Fruit fly (Drosophila melanogaster) whole organism, embryonic: Measurements from ENCODE around the gene TwdlV.

Source experiments
- C15 ChIP-seq: fragments of 200-800 bp; sonication (Bioruptor generic); IDR thresholded peaks from 3 replicates; pipeline ENCODE4 v1.3.6; 2022; ENCODE audit warnings: missing biosample characterization, missing genetic modification characterization
- CG11398 ChIP-seq: fragments of 200-800 bp; sonication (Bioruptor generic); optimal IDR thresholded peaks from 2 replicates; lab custom pipeline; 2016; ENCODE audit warnings: missing biosample characterization, missing genetic modification characterization
- CG14860 ChIP-seq: fragments of 200-800 bp; sonication (Bioruptor generic); IDR thresholded peaks from 3 replicates; pipeline ENCODE4 v1.3.6; 2022; ENCODE audit warnings: missing biosample characterization, missing genetic modification characterization; ENCODE audit not compliant: partially characterized antibody
- CG17612 ChIP-seq: fragments of 200-800 bp; sonication (Bioruptor generic); IDR thresholded peaks from 2 replicates; pipeline ENCODE4 v1.3.6; 2022; ENCODE audit warnings: missing biosample characterization, missing genetic modification characterization
- CG34376 ChIP-seq: fragments of 200-800 bp; sonication (Bioruptor generic); optimal IDR thresholded peaks from 2 replicates; lab custom pipeline; 2018; ENCODE audit warnings: missing biosample characterization, mild to moderate bottlenecking, missing genetic modification characterization
- CG5180 ChIP-seq: fragments of 200-800 bp; sonication (Bioruptor generic); optimal IDR thresholded peaks from 3 replicates; lab custom pipeline; 2017; ENCODE audit warnings: missing biosample characterization, missing genetic modification characterization, mild to moderate bottlenecking, moderate library complexity, missing genetic modification reagents
- Ets65A ChIP-seq: fragments of 200-800 bp; sonication (Bioruptor generic); peaks from one replicate; lab custom pipeline; 2016; ENCODE audit warnings: missing biosample characterization, missing genetic modification characterization
- Max ChIP-seq: fragments of 200-800 bp; sonication (Bioruptor generic); optimal IDR thresholded peaks from 2 replicates; lab custom pipeline; 2016; ENCODE audit warnings: missing biosample characterization, mild to moderate bottlenecking, missing genetic modification characterization
- hkb ChIP-seq, 2 experiments: fragments of 200-800 bp in 1 of 2; fragments of >200 bp in 1 of 2; sonication (Bioruptor generic) in 1 of 2; IDR thresholded peaks in 1 of 2; optimal IDR thresholded peaks in 1 of 2; 2 replicates each; pipeline versions ENCODE4 v1.3.6 to Lab custom; 2017 to 2022; ENCODE audit warnings: missing biosample characterization in 1 of 2, missing genetic modification characterization in 1 of 2
- klu ChIP-seq: fragments of 200-800 bp; sonication (Bioruptor generic); IDR thresholded peaks from 2 replicates; pipeline ENCODE4 v1.3.6; 2022; ENCODE audit warnings: missing biosample characterization, missing genetic modification characterization

DNA sequence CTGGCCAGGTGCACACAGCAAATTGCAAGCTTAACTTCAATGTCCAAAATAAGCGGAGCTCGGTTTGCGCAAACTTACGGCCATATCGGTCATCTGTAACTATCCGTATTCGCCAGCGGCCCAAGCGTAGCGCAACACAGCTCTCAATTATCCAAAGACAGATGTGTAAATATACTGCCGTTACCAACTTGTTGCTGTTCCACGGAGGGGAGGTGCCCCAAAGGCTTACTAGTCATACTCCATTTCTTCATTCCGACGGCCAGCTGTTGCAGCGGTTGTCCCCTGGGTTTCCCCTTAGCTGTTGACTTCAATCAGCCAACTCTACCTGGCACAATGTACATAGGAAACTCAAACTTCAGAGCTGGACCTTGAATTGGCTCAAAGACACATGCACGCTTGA, 34.5 kb upstream of the TwdlV start, which contains the start of gene CG31516:
- TF ChIP-seq Max, result no peak
- no peak for TF ChIP-seq C15 (GFP tag; lab: Robert Waterston, UW)
- no peak for TF ChIP-seq Ets65A
- TF ChIP-seq hkb (optimal IDR thresholded peaks at IDR 0.05; lab: Kevin White, UChicago), result no peak
- TF ChIP-seq hkb (GFP tag; IDR thresholded peaks at IDR 0.05; lab: Robert Waterston, UW), result no peak
- TF ChIP-seq CG17612, result no peak
- no peak for TF ChIP-seq CG14860 (GFP tag; lab: Robert Waterston, UW)
- TF ChIP-seq CG11398 (GFP tag; lab: Kevin White, UChicago), result no peak
- no peak for TF ChIP-seq CG34376 (GFP tag; lab: Kevin White, UChicago)
- TF ChIP-seq CG5180, result no peak
- TF ChIP-seq klu (GFP tag; lab: Robert Waterston, UW), result no peak
